Worm (Caenorhabditis elegans) whole organism, young adult: Measurements from ENCODE around the gene vha-19.

Experiments
- F23B12.7 ChIP-seq: sonication (generic microtip); optimal IDR thresholded peaks from 2 replicates; lab custom pipeline; 2017; ENCODE audit warnings: missing genetic modification characterization, mild to moderate bottlenecking, missing compliant biosample characterization, antibody characterized with exemption, moderate library complexity; ENCODE audit not compliant: insufficient read depth
- K11D2.4 ChIP-seq: fragments of 200-800 bp; sonication (Bioruptor generic); IDR thresholded peaks from 2 replicates; pipeline ENCODE4 v1.3.6; 2022; ENCODE audit warnings: missing genetic modification reagents, missing genetic modification characterization, missing compliant biosample characterization
- attf-6 ChIP-seq: fragments of 200-800 bp; sonication (Bioruptor generic); IDR thresholded peaks from 2 replicates; pipeline ENCODE4 v1.3.6; 2022; ENCODE audit warnings: missing genetic modification reagents, missing genetic modification characterization, missing compliant biosample characterization
- cebp-2 ChIP-seq: fragments of 200-800 bp; sonication (Bioruptor generic); IDR thresholded peaks from 2 replicates; pipeline ENCODE4 v1.3.6; 2022; ENCODE audit warnings: missing genetic modification characterization, missing compliant biosample characterization
- ceh-40 ChIP-seq: fragments of 200-800 bp; sonication (Bioruptor generic); IDR thresholded peaks from 2 replicates; pipeline ENCODE4 v1.3.6; 2022; ENCODE audit warnings: missing genetic modification characterization, missing compliant biosample characterization
- efl-1 ChIP-seq: fragments of 150-350 bp; optimal IDR thresholded peaks from 2 replicates; lab custom pipeline; 2014; ENCODE audit warnings: missing biosample characterization, missing genetic modification reagents, missing genetic modification characterization
- gei-17 ChIP-seq: fragments of 200-800 bp; sonication (Bioruptor generic); optimal IDR thresholded peaks from 2 replicates; lab custom pipeline; 2018; ENCODE audit warnings: mild to moderate bottlenecking, missing genetic modification characterization, missing compliant biosample characterization
- hlh-12 ChIP-seq: sonication (generic microtip); optimal IDR thresholded peaks from 2 replicates; lab custom pipeline; 2016; ENCODE audit warnings: missing genetic modification characterization, missing compliant biosample characterization
- let-607 ChIP-seq, 2 experiments: fragments of 200-800 bp in 1 of 2; sonication (Bioruptor generic) in 1 of 2; sonication (generic microtip) in 1 of 2; optimal IDR thresholded peaks; 2 replicates each; lab custom pipeline; 2016 to 2018; ENCODE audit warnings: mild to moderate bottlenecking in 2 of 2, missing compliant biosample characterization in 2 of 2, missing genetic modification characterization in 2 of 2, moderate library complexity in 2 of 2, missing genotype in 1 of 2
- lin-54 ChIP-seq: fragments of 200-800 bp; sonication (Bioruptor generic); optimal IDR thresholded peaks from 2 replicates; lab custom pipeline; 2018; ENCODE audit warnings: mild to moderate bottlenecking, missing genetic modification characterization, missing compliant biosample characterization
- lir-1 ChIP-seq: fragments of 200-800 bp; sonication (Bioruptor generic); conservative IDR thresholded peaks from 2 replicates; pipeline ENCODE4 v1.3.6; 2022; ENCODE audit warnings: missing genetic modification reagents, missing genetic modification characterization, missing compliant biosample characterization
- tbx-9 ChIP-seq: sonication (generic microtip); optimal IDR thresholded peaks from 2 replicates; lab custom pipeline; 2016; ENCODE audit warnings: borderline replicate concordance, missing genetic modification characterization, inconsistent platforms, missing compliant biosample characterization

DNA sequence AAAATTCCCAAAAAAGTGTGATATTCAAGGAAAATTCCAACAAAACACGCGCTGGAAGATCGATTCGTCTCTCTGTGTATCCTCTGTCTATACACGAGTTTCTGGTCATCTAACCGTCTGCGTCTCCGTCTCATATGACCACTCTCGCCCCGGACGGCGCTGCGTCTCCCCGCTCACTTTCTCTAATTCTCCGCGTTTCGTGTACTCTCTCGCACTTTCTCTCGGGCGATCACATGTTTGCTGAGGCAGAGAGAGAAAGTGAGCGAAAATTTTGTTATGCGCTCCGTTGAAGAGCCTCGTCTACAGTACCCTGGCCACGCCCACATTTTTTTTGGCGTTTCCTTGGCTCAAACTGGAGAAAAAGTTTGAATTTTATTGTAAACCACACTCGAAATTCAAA lies 15.6 kb downstream of the vha-19 start:
- TF ChIP-seq lir-1: peak; percentile 67
- no peak for TF ChIP-seq tbx-9 (tag; lab: Kevin White, UChicago)
- TF ChIP-seq ceh-40 (GFP tag; lab: Robert Waterston, UW): no peak
- TF ChIP-seq K11D2.4 (GFP tag; lab: Robert Waterston, UW): peak; percentile 85
- no peak for TF ChIP-seq efl-1
- TF ChIP-seq let-607 (tag; optimal IDR thresholded peaks at IDR 0.05; lab: Kevin White, UChicago): peak in 1 of 2 experiments; percentile 50
- no peak for TF ChIP-seq cebp-2 (GFP tag; lab: Robert Waterston, UW)
- peak; percentile 71 for TF ChIP-seq gei-17 (GFP tag; lab: Kevin White, UChicago)
- TF ChIP-seq F23B12.7 (tag; lab: Kevin White, UChicago): no peak
- no peak for TF ChIP-seq hlh-12 (tag; lab: Kevin White, UChicago)
- TF ChIP-seq attf-6: no peak
- peak; percentile 80 for TF ChIP-seq lin-54
